Worm (Caenorhabditis elegans) whole organism, L1 larva: ENCODE measurements around the gene C13A2.3.

Source experiments
- elt-2 ChIP-seq: sonication (generic microtip); optimal IDR thresholded peaks from 2 replicates; lab custom pipeline; 2016; ENCODE audit warnings: missing genetic modification characterization, mild to moderate bottlenecking, inconsistent platforms, missing compliant biosample characterization, missing genetic modification reagents
- nhr-76 ChIP-seq: sonication (generic microtip); optimal IDR thresholded peaks from 2 replicates; lab custom pipeline; 2017; ENCODE audit warnings: missing biosample characterization, missing genetic modification characterization
- tlp-1 ChIP-seq: fragments of 150-350 bp; optimal IDR thresholded peaks from 2 replicates; lab custom pipeline; 2014; ENCODE audit warnings: missing biosample characterization, missing genetic modification characterization

DNA sequence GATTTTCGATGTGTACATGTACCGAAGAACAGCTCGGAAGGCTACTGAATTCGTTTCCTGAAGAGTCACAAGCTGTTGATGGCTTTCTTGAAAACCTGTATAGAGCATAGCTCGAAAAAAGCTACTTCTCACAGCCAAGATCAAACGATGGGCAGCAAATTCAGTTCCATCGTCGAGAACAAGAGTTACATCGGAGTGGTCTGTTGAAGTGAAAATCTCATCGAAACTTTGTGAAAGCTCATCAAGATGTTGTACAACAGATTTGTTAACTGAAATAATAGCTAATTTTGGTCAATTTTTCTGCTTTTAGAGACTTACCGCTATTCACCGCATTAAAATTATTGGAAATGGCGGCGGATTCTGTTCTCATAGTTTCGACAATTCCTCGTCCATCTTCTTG lies 45.4 kb upstream of the C13A2.3 start:
- TF ChIP-seq tlp-1 (tag; lab: Kevin White, UChicago) (no peak), elt-2 (tag; lab: Kevin White, UChicago) (no peak), nhr-76 (tag; lab: Kevin White, UChicago) (no peak)
